Fruit fly (Drosophila melanogaster) whole organism, embryonic: ENCODE measurements around the gene spdo.

Experiments
- ATbp ChIP-seq: fragments of 200-800 bp; sonication (Bioruptor generic); optimal IDR thresholded peaks from 2 replicates; lab custom pipeline; 2017; ENCODE audit warnings: missing biosample characterization, mild to moderate bottlenecking, missing genetic modification characterization, missing genetic modification reagents
- Ada2b ChIP-seq: fragments of 200-800 bp; sonication (Bioruptor generic); IDR thresholded peaks from 2 replicates; pipeline ENCODE4 v1.3.6; 2022; ENCODE audit warnings: missing biosample characterization, missing genetic modification characterization
- Aef1 ChIP-seq: fragments of 200-800 bp; sonication (Bioruptor generic); IDR thresholded peaks from 3 replicates; pipeline ENCODE4 v1.3.6; 2022; ENCODE audit warnings: missing biosample characterization, missing genetic modification characterization
- Atf3 ChIP-seq: fragments of 200-800 bp; sonication (Bioruptor generic); optimal IDR thresholded peaks from 3 replicates; lab custom pipeline; 2016; ENCODE audit warnings: missing biosample characterization, missing genetic modification characterization
- B-H1 ChIP-seq: fragments of 200-800 bp; sonication (Bioruptor generic); IDR thresholded peaks from 3 replicates; pipeline ENCODE4 v1.3.6; 2022; ENCODE audit warnings: missing biosample characterization, missing genetic modification characterization
- Bgb ChIP-seq: fragments of 200-800 bp; sonication (Bioruptor generic); IDR thresholded peaks from 2 replicates; pipeline ENCODE4 v1.3.6; 2022; ENCODE audit warnings: missing biosample characterization, missing genetic modification characterization; ENCODE audit not compliant: partially characterized antibody
- Bteb2 ChIP-seq: fragments of 200-800 bp; sonication (Bioruptor generic); optimal IDR thresholded peaks from 2 replicates; lab custom pipeline; 2016; ENCODE audit warnings: missing biosample characterization, missing genetic modification characterization
- CG10431 ChIP-seq: fragments of 200-800 bp; sonication (Bioruptor generic); optimal IDR thresholded peaks from 3 replicates; lab custom pipeline; 2018; ENCODE audit warnings: missing biosample characterization, mild to moderate bottlenecking, missing genetic modification characterization
- CG10543 ChIP-seq: fragments of 200-800 bp; sonication (Bioruptor generic); optimal IDR thresholded peaks from 3 replicates; lab custom pipeline; 2017; ENCODE audit warnings: missing biosample characterization, mild to moderate bottlenecking, missing genetic modification characterization, moderate library complexity
- CG11695 ChIP-seq: fragments of 200-800 bp; sonication (Bioruptor generic); IDR thresholded peaks from 3 replicates; pipeline ENCODE4 v1.3.6; 2022; ENCODE audit warnings: missing biosample characterization, missing genetic modification characterization
- CG13123 ChIP-seq: fragments of 200-800 bp; sonication (Bioruptor generic); optimal IDR thresholded peaks from 2 replicates; lab custom pipeline; 2016; ENCODE audit warnings: missing biosample characterization, missing genetic modification characterization
- CG13296 ChIP-seq: fragments of 200-800 bp; sonication (Bioruptor generic); optimal IDR thresholded peaks from 3 replicates; lab custom pipeline; 2018; ENCODE audit warnings: missing biosample characterization, mild to moderate bottlenecking, missing genetic modification characterization
- CG13624 ChIP-seq: fragments of 200-800 bp; sonication (Bioruptor generic); optimal IDR thresholded peaks from 2 replicates; lab custom pipeline; 2016; ENCODE audit warnings: missing biosample characterization, missing genetic modification characterization
- CG1602 ChIP-seq: fragments of 200-800 bp; sonication (Bioruptor generic); optimal IDR thresholded peaks from 3 replicates; lab custom pipeline; 2016; ENCODE audit warnings: missing biosample characterization, missing genetic modification characterization
- CG17829 ChIP-seq: fragments of 200-800 bp; optimal IDR thresholded peaks from 2 replicates; lab custom pipeline; 2019; ENCODE audit warnings: missing biosample characterization, mild to moderate bottlenecking, missing genetic modification characterization, moderate library complexity
- CG17912 ChIP-seq: fragments of 200-800 bp; sonication (Bioruptor generic); optimal IDR thresholded peaks from 2 replicates; lab custom pipeline; 2018; ENCODE audit warnings: missing biosample characterization, mild to moderate bottlenecking, missing genetic modification characterization
- CG3407 ChIP-seq: fragments of 200-800 bp; sonication (Bioruptor generic); optimal IDR thresholded peaks from 2 replicates; lab custom pipeline; 2018; ENCODE audit warnings: missing biosample characterization, mild to moderate bottlenecking, missing genetic modification characterization
- CG4360 ChIP-seq: fragments of 200-800 bp; sonication (Bioruptor generic); IDR thresholded peaks from 2 replicates; pipeline ENCODE4 v1.3.6; 2022; ENCODE audit warnings: missing biosample characterization, missing genetic modification characterization
- CG4820 ChIP-seq: fragments of 200-800 bp; sonication (Bioruptor generic); optimal IDR thresholded peaks from 3 replicates; lab custom pipeline; 2016; ENCODE audit warnings: missing biosample characterization, missing genetic modification characterization
- CG7839 ChIP-seq: fragments of 200-800 bp; sonication (Bioruptor generic); optimal IDR thresholded peaks from 3 replicates; lab custom pipeline; 2018; ENCODE audit warnings: missing biosample characterization, mild to moderate bottlenecking, missing genetic modification characterization, moderate library complexity
- CG8359 ChIP-seq: fragments of 200-800 bp; sonication (Bioruptor generic); optimal IDR thresholded peaks from 2 replicates; lab custom pipeline; 2017; ENCODE audit warnings: missing biosample characterization, mild to moderate bottlenecking, missing genetic modification characterization, borderline replicate concordance
- CG8944 ChIP-seq: fragments of 200-800 bp; sonication (Bioruptor generic); optimal IDR thresholded peaks from 3 replicates; lab custom pipeline; 2016; ENCODE audit warnings: missing biosample characterization, missing genetic modification characterization
- D19B ChIP-seq: fragments of 200-800 bp; sonication (Bioruptor generic); optimal IDR thresholded peaks from 2 replicates; lab custom pipeline; 2017; ENCODE audit warnings: missing biosample characterization, mild to moderate bottlenecking, missing genetic modification characterization
- Doc2 ChIP-seq: fragments of 200-800 bp; sonication (Bioruptor generic); IDR thresholded peaks from 2 replicates; pipeline ENCODE4 v1.3.6; 2022; ENCODE audit warnings: missing biosample characterization, missing genetic modification characterization
- HLH4C ChIP-seq: fragments of 200-800 bp; sonication (Bioruptor generic); IDR thresholded peaks from 3 replicates; pipeline ENCODE4 v1.3.6; 2022; ENCODE audit warnings: missing biosample characterization, missing genetic modification characterization; ENCODE audit not compliant: partially characterized antibody
- Mes4 ChIP-seq: fragments of 200-800 bp; sonication (Bioruptor generic); optimal IDR thresholded peaks from 2 replicates; lab custom pipeline; 2016; ENCODE audit warnings: missing biosample characterization, missing genetic modification characterization
- NC2α ChIP-seq: fragments of 200-800 bp; sonication (Bioruptor generic); optimal IDR thresholded peaks from 2 replicates; lab custom pipeline; 2016; ENCODE audit warnings: missing biosample characterization, missing genetic modification characterization
- PHDP ChIP-seq: fragments of 200-800 bp; sonication (Bioruptor generic); optimal IDR thresholded peaks from 3 replicates; lab custom pipeline; 2018; ENCODE audit warnings: missing biosample characterization, mild to moderate bottlenecking, missing genetic modification characterization, moderate library complexity
- Pdp1 ChIP-seq, 2 experiments: fragments of 200-800 bp; sonication (Bioruptor generic); optimal IDR thresholded peaks; 3 replicates each; lab custom pipeline; 2016; ENCODE audit warnings: missing biosample characterization in 2 of 2, missing genetic modification characterization in 2 of 2, mild to moderate bottlenecking in 1 of 2, moderate library complexity in 1 of 2
- Rx ChIP-seq: fragments of 200-800 bp; sonication (Bioruptor generic); IDR thresholded peaks from 2 replicates; pipeline ENCODE4 v1.3.6; 2022; ENCODE audit warnings: missing biosample characterization, missing genetic modification characterization
- Usf ChIP-seq: fragments of 200-800 bp; sonication (Bioruptor generic); optimal IDR thresholded peaks from 2 replicates; lab custom pipeline; 2017; ENCODE audit warnings: missing genotype, missing biosample characterization, missing genetic modification characterization
- abd-A ChIP-seq: fragments of 200-800 bp; sonication (Bioruptor generic); optimal IDR thresholded peaks from 3 replicates; lab custom pipeline; 2019; ENCODE audit warnings: missing biosample characterization, mild to moderate bottlenecking, missing genetic modification characterization, moderate library complexity
- kay ChIP-seq: fragments of 200-800 bp; sonication (Bioruptor generic); optimal IDR thresholded peaks from 2 replicates; lab custom pipeline; 2016; ENCODE audit warnings: missing biosample characterization, missing genetic modification characterization
- lilli ChIP-seq: fragments of 200-800 bp; sonication (Bioruptor generic); optimal IDR thresholded peaks from 3 replicates; lab custom pipeline; 2016; ENCODE audit warnings: missing biosample characterization, missing genetic modification characterization
- lmd ChIP-seq: fragments of 200-800 bp; sonication (Bioruptor generic); IDR thresholded peaks from 2 replicates; pipeline ENCODE4 v1.3.6; 2022; ENCODE audit warnings: missing biosample characterization, missing genetic modification characterization
- nerfin-1 ChIP-seq: fragments of 200-800 bp; sonication (Bioruptor generic); optimal IDR thresholded peaks from 3 replicates; lab custom pipeline; 2019; ENCODE audit warnings: missing biosample characterization, mild to moderate bottlenecking, missing genetic modification characterization, moderate library complexity
- nerfin-2 ChIP-seq: fragments of 200-800 bp; sonication (Bioruptor generic); IDR thresholded peaks from 2 replicates; pipeline ENCODE4 v1.3.6; 2022; ENCODE audit warnings: missing biosample characterization, missing genetic modification characterization; ENCODE audit not compliant: partially characterized antibody
- nom ChIP-seq: fragments of 200-800 bp; sonication (Bioruptor generic); optimal IDR thresholded peaks from 2 replicates; lab custom pipeline; 2017; ENCODE audit warnings: missing biosample characterization, missing genetic modification characterization, mild to moderate bottlenecking, moderate library complexity, missing genetic modification reagents
- psq ChIP-seq: fragments of 200-800 bp; sonication (Bioruptor generic); optimal IDR thresholded peaks from 2 replicates; lab custom pipeline; 2017; ENCODE audit warnings: missing biosample characterization, missing genetic modification characterization
- sima ChIP-seq: fragments of 200-800 bp; sonication (Bioruptor generic); optimal IDR thresholded peaks from 2 replicates; lab custom pipeline; 2016; ENCODE audit warnings: missing biosample characterization, missing genetic modification characterization
- sisA ChIP-seq: fragments of 200-800 bp; sonication (Bioruptor generic); IDR thresholded peaks from 2 replicates; pipeline ENCODE4 v1.3.6; 2022; ENCODE audit warnings: missing biosample characterization, missing genetic modification characterization
- stwl ChIP-seq: fragments of 200-800 bp; sonication (Bioruptor generic); optimal IDR thresholded peaks from 3 replicates; lab custom pipeline; 2018; ENCODE audit warnings: missing biosample characterization, mild to moderate bottlenecking, missing genetic modification characterization, moderate library complexity
- tgo ChIP-seq: fragments of 200-800 bp; sonication (Bioruptor generic); IDR thresholded peaks from 3 replicates; pipeline ENCODE4 v1.3.6; 2022; ENCODE audit warnings: missing biosample characterization, missing genetic modification characterization
- tx ChIP-seq: fragments of 200-800 bp; sonication (Bioruptor generic); optimal IDR thresholded peaks from 2 replicates; lab custom pipeline; 2016; ENCODE audit warnings: missing biosample characterization, missing genetic modification characterization
- z ChIP-seq: fragments of 200-800 bp; sonication (Bioruptor generic); IDR thresholded peaks from 3 replicates; pipeline ENCODE4 v1.3.6; 2022; ENCODE audit warnings: missing biosample characterization, missing genetic modification characterization

Gene spdo

dm6 chr3R:30450224-30450623 is 26.3 kb upstream of the spdo start (continued):
- TF ChIP-seq CG13296 (GFP tag; lab: Kevin White, UChicago) (peak; percentile 79), CG4820 (GFP tag; lab: Kevin White, UChicago) (peak; percentile 47), lilli (GFP tag; lab: Kevin White, UChicago) (peak; percentile 49), CG10543 (GFP tag; lab: Kevin White, UChicago) (peak; percentile 31), CG17829 (tag; lab: Kevin White, UChicago) (no peak), lmd (GFP tag; lab: Robert Waterston, UW) (peak; percentile 31; the same call in 1 of the 2 replicates), NC2α (GFP tag; lab: Kevin White, UChicago) (peak; percentile 76), nerfin-2 (GFP tag; lab: Robert Waterston, UW) (no peak), CG7839 (peak; percentile 29), CG13624 (GFP tag; lab: Kevin White, UChicago) (peak; percentile 63), CG13123 (GFP tag; lab: Kevin White, UChicago) (no peak), CG4360 (GFP tag; lab: Robert Waterston, UW) (peak; percentile 69), z (GFP tag; lab: Robert Waterston, UW) (peak; percentile 81), Atf3 (GFP tag; lab: Kevin White, UChicago) (peak; percentile 68), Usf (GFP tag; lab: Kevin White, UChicago) (no peak), CG10431 (GFP tag; lab: Kevin White, UChicago) (peak; percentile 70), stwl (tag; lab: Kevin White, UChicago) (no peak), nerfin-1 (peak; percentile 47), psq (GFP tag; lab: Kevin White, UChicago) (peak; percentile 51), Bteb2 (GFP tag; lab: Kevin White, UChicago) (peak; percentile 55), nom (peak; percentile 74), Pdp1 (GFP tag; optimal IDR thresholded peaks at IDR 0.05; lab: Kevin White, UChicago) (peak; percentile 67 to 81), CG8359 (GFP tag; lab: Kevin White, UChicago) (peak; percentile 49), sisA (GFP tag; lab: Robert Waterston, UW) (peak; percentile 23), CG17912 (GFP tag; lab: Kevin White, UChicago) (peak; percentile 30), Rx (GFP tag; lab: Robert Waterston, UW) (peak; percentile 53; the same call in 1 of the 2 replicates), Aef1 (GFP tag; lab: Robert Waterston, UW) (0 out of 3 replicates have a peak, but pooled peaks have one; percentile 22), PHDP (peak; percentile 85), CG1602 (GFP tag; lab: Kevin White, UChicago) (peak; percentile 69), tgo (GFP tag; lab: Robert Waterston, UW) (peak; percentile 56; the same call in 2 of the 3 replicates), abd-A (tag; lab: Kevin White, UChicago) (no peak), tx (GFP tag; lab: Kevin White, UChicago) (peak; percentile 59)

dm6 chr3R:30450690-30451343 is 25.7 kb upstream of the spdo start:
- TF ChIP-seq B-H1 (GFP tag; lab: Robert Waterston, UW), result no peak
- no peak for TF ChIP-seq CG8944
- TF ChIP-seq Rx (GFP tag; lab: Robert Waterston, UW), result 0 out of 2 replicates have a peak, but pooled peaks have one; percentile 6
- peak; percentile 50; the same call in 1 of the 2 replicates for TF ChIP-seq Bgb (GFP tag; lab: Robert Waterston, UW)
- no peak for TF ChIP-seq kay (GFP tag; lab: Kevin White, UChicago)
- no peak for TF ChIP-seq sima (GFP tag; lab: Kevin White, UChicago)
- no peak for TF ChIP-seq Mes4 (GFP tag; lab: Kevin White, UChicago)
- peak; percentile 54 for TF ChIP-seq D19B (GFP tag; lab: Kevin White, UChicago)
- TF ChIP-seq ATbp (GFP tag; lab: Kevin White, UChicago), result no peak
- peak; percentile 51; the same call in 2 of the 3 replicates for TF ChIP-seq HLH4C (GFP tag; lab: Robert Waterston, UW)
- no peak for TF ChIP-seq CG3407 (GFP tag; lab: Kevin White, UChicago)
- TF ChIP-seq Doc2 (GFP tag; lab: Robert Waterston, UW), result no peak
- TF ChIP-seq Ada2b, result no peak
- TF ChIP-seq Pdp1 (GFP tag; optimal IDR thresholded peaks at IDR 0.05; lab: Kevin White, UChicago), result peak in 1 of 2 experiments; percentile 1
- 0 out of 3 replicates have a peak, but pooled peaks have one; percentile 4 for TF ChIP-seq CG11695
